Worm (Caenorhabditis elegans) whole organism, mixed stage, embryonic: Measurements from ENCODE around the gene Y66D12A.1.

Experiments used
- blmp-1 ChIP-seq: fragments of 150-350 bp; optimal IDR thresholded peaks from 2 replicates; lab custom pipeline; 2014; ENCODE audit warnings: missing biosample characterization, missing genetic modification characterization
- ceh-39 ChIP-seq: fragments of 150-350 bp; optimal IDR thresholded peaks from 2 replicates; lab custom pipeline; 2014; ENCODE audit warnings: missing biosample characterization, missing genetic modification characterization
- ceh-43 ChIP-seq: fragments of 200-800 bp; sonication (Bioruptor generic); optimal IDR thresholded peaks from 2 replicates; lab custom pipeline; 2018; ENCODE audit warnings: mild to moderate bottlenecking, missing genetic modification characterization, moderate library complexity, missing compliant biosample characterization
- ceh-83 ChIP-seq: fragments of 200-800 bp; sonication (Bioruptor generic); optimal IDR thresholded peaks from 2 replicates; lab custom pipeline; 2018; ENCODE audit warnings: mild to moderate bottlenecking, missing genetic modification characterization, missing compliant biosample characterization
- ces-1 ChIP-seq: fragments of 150-350 bp; optimal IDR thresholded peaks from 2 replicates; lab custom pipeline; 2014; ENCODE audit warnings: missing biosample characterization, missing genetic modification reagents, missing genetic modification characterization
- cnd-1 ChIP-seq: fragments of 200-800 bp; sonication (Bioruptor generic); optimal IDR thresholded peaks from 2 replicates; lab custom pipeline; 2018; ENCODE audit warnings: mild to moderate bottlenecking, missing genetic modification characterization, missing compliant biosample characterization
- drap-1 ChIP-seq: fragments of 200-800 bp; sonication (Bioruptor generic); optimal IDR thresholded peaks from 3 replicates; lab custom pipeline; 2018; ENCODE audit warnings: mild to moderate bottlenecking, missing genetic modification characterization, missing compliant biosample characterization
- elt-3 ChIP-seq: fragments of 150-350 bp; optimal IDR thresholded peaks from 2 replicates; lab custom pipeline; 2014; ENCODE audit warnings: missing biosample characterization, missing genetic modification characterization
- flh-1 ChIP-seq: fragments of 200-800 bp; sonication (Bioruptor generic); optimal IDR thresholded peaks from 2 replicates; lab custom pipeline; 2018; ENCODE audit warnings: mild to moderate bottlenecking, missing genetic modification characterization, moderate library complexity, missing compliant biosample characterization
- ham-2 ChIP-seq: fragments of 200-800 bp; sonication (Bioruptor generic); optimal IDR thresholded peaks from 2 replicates; lab custom pipeline; 2018; ENCODE audit warnings: mild to moderate bottlenecking, missing genetic modification characterization, missing compliant biosample characterization
- hlh-1 ChIP-seq: fragments of 150-350 bp; optimal IDR thresholded peaks from 2 replicates; lab custom pipeline; 2014; ENCODE audit warnings: missing biosample characterization, missing genetic modification reagents, missing genetic modification characterization
- lin-13 ChIP-seq: fragments of 150-350 bp; optimal IDR thresholded peaks from 2 replicates; lab custom pipeline; 2014; ENCODE audit warnings: missing biosample characterization, missing genetic modification characterization
- lin-32 ChIP-seq: fragments of 200-800 bp; sonication (Bioruptor generic); optimal IDR thresholded peaks from 2 replicates; lab custom pipeline; 2018; ENCODE audit warnings: mild to moderate bottlenecking, missing genetic modification characterization, missing compliant biosample characterization
- lsy-2 ChIP-seq: fragments of 150-350 bp; optimal IDR thresholded peaks from 2 replicates; lab custom pipeline; 2014; ENCODE audit warnings: missing biosample characterization, missing genetic modification characterization
- mab-5 ChIP-seq: fragments of 150-350 bp; optimal IDR thresholded peaks from 2 replicates; lab custom pipeline; 2014; ENCODE audit warnings: missing biosample characterization, missing genetic modification characterization
- mep-1 ChIP-seq: fragments of 150-350 bp; optimal IDR thresholded peaks from 2 replicates; lab custom pipeline; 2017; ENCODE audit warnings: missing biosample characterization, missing genetic modification reagents, missing genetic modification characterization, inconsistent platforms
- mls-2 ChIP-seq: sonication (generic microtip); optimal IDR thresholded peaks from 2 replicates; lab custom pipeline; 2016; ENCODE audit warnings: mild to moderate bottlenecking, missing genetic modification characterization, moderate library complexity, missing compliant biosample characterization
- nhr-12 ChIP-seq: fragments of 150-350 bp; optimal IDR thresholded peaks from 2 replicates; lab custom pipeline; 2014; ENCODE audit warnings: missing biosample characterization, missing genetic modification characterization
- nhr-2 ChIP-seq: fragments of 150-350 bp; optimal IDR thresholded peaks from 2 replicates; lab custom pipeline; 2014; ENCODE audit warnings: missing biosample characterization, missing genetic modification characterization
- nhr-237 ChIP-seq: fragments of 150-350 bp; optimal IDR thresholded peaks from 2 replicates; lab custom pipeline; 2014; ENCODE audit warnings: missing biosample characterization, missing genetic modification characterization
- nhr-28 ChIP-seq: fragments of 150-350 bp; optimal IDR thresholded peaks from 2 replicates; lab custom pipeline; 2014; ENCODE audit warnings: missing biosample characterization, missing genetic modification characterization
- nhr-76 ChIP-seq: sonication (generic microtip); optimal IDR thresholded peaks from 2 replicates; lab custom pipeline; 2017; ENCODE audit warnings: missing biosample characterization, missing genetic modification characterization
- snpc-4 ChIP-seq: fragments of 150-350 bp; optimal IDR thresholded peaks from 2 replicates; lab custom pipeline; 2014; ENCODE audit warnings: missing biosample characterization, missing genetic modification characterization
- tbx-8 ChIP-seq: fragments of 200-800 bp; sonication (Bioruptor generic); optimal IDR thresholded peaks from 2 replicates; lab custom pipeline; 2018; ENCODE audit warnings: mild to moderate bottlenecking, missing genetic modification characterization, moderate library complexity, missing compliant biosample characterization
- unc-120 ChIP-seq: sonication (generic microtip); optimal IDR thresholded peaks from 2 replicates; lab custom pipeline; 2017; ENCODE audit warnings: missing genetic modification characterization, missing compliant biosample characterization; ENCODE audit not compliant: poor library complexity, severe bottlenecking
- unc-62 ChIP-seq: fragments of 150-350 bp; optimal IDR thresholded peaks from 2 replicates; lab custom pipeline; 2014; ENCODE audit warnings: missing biosample characterization, missing genetic modification reagents, missing genetic modification characterization
- zip-8 ChIP-seq: fragments of 150-350 bp; optimal IDR thresholded peaks from 2 replicates; lab custom pipeline; 2014; ENCODE audit warnings: missing biosample characterization, missing genetic modification characterization
- ztf-11 ChIP-seq: fragments of 150-350 bp; optimal IDR thresholded peaks from 2 replicates; lab custom pipeline; 2014; ENCODE audit warnings: missing biosample characterization, missing genetic modification characterization

Gene Y66D12A.1

DNA sequence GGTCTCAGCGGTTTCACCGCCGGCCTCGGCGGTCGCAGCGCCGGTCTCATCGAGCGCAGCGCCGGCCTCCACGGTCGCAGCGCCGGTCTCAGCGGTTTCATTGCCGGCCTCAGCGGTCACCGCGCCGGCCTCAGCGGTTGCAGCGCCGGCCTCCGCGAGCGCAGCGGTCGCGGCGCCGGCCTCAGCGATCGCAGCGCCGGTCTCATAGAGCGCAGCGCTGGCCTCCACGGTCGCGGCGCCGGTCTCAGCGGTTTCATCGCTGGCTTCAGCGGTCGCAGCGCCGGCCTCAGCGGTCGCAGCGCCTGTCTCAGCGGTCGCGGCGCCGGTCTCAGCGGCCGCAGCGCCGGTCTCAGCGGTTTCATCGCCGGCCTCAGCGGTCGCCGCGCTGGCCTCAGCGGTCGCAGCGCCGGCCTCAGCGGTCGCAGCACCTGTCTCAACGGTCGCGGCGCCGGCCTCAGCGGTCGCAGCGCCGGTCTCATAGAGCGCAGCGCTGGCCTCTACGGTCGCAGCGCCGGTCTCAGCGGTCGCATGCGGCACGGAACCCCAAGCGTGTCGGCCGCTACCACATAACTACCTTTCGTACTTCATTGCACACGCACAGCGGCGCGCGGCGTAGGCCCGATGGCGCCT is 3.8 kb downstream of the Y66D12A.1 start:
- TF ChIP-seq tbx-8 (GFP tag; lab: Kevin White, UChicago) (no peak), mep-1 (tag; lab: Kevin White, UChicago) (no peak), drap-1 (GFP tag; lab: Kevin White, UChicago) (no peak), mab-5 (tag; lab: Kevin White, UChicago) (no peak), elt-3 (tag; lab: Kevin White, UChicago) (no peak)

ce11 chrIII:11612371-11612770 is 4.4 kb downstream of the Y66D12A.1 start, which contains the start of the genes Y66A7A.9 and Y66A7A.4:
Y66A7A.9 (minus strand) TSS chrIII:11612471.
Y66A7A.4 (plus strand) TSS chrIII:11612607.
- no peak for TF ChIP-seq mls-2
- no peak for TF ChIP-seq mab-5 (tag; lab: Kevin White, UChicago)
- no peak for TF ChIP-seq lsy-2 (tag; lab: Kevin White, UChicago)
- TF ChIP-seq lin-32 (GFP tag; lab: Kevin White, UChicago), result no peak
- TF ChIP-seq ztf-11 (tag; lab: Kevin White, UChicago), result no peak
- no peak for TF ChIP-seq nhr-2 (tag; lab: Kevin White, UChicago)
- TF ChIP-seq nhr-237 (tag; lab: Kevin White, UChicago), result no peak
- no peak for TF ChIP-seq nhr-28 (tag; lab: Kevin White, UChicago)
- TF ChIP-seq lin-13, result no peak
- no peak for TF ChIP-seq unc-62
- no peak for TF ChIP-seq mep-1 (tag; lab: Kevin White, UChicago)
- TF ChIP-seq snpc-4 (tag; lab: Kevin White, UChicago), result no peak

- TF ChIP-seq ceh-39 (tag; lab: Kevin White, UChicago), result peak; percentile 55
- no peak for TF ChIP-seq tbx-8 (GFP tag; lab: Kevin White, UChicago)
Measured at ce11 chrIII:11614874-11615273, 6.9 kb downstream of the Y66D12A.1 start.

DNA sequence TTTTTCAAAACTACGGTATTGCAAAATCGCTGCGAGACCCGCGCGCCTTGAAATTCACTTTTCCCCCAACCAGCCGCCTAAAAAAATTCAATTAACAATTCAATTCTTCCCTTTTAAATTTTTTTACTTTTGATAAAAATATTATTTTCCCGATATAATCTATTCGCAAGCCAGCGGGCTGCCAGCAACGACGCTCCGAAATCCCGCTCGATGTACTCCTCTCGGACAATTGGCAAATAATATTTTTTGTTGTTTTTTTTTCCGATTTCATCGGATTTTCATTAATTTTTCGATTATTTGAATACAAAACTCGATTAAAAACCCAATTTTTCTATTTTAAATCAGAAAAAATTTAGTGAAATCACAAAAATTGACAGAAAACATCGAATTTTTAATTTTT is 7.8 kb downstream of the Y66D12A.1 start:
- TF ChIP-seq hlh-1 (tag; lab: Kevin White, UChicago), result no peak
- no peak for TF ChIP-seq lin-13
- TF ChIP-seq ceh-83 (GFP tag; lab: Kevin White, UChicago), result no peak
- no peak for TF ChIP-seq nhr-76
- no peak for TF ChIP-seq nhr-12 (tag; lab: Kevin White, UChicago)
- TF ChIP-seq drap-1 (GFP tag; lab: Kevin White, UChicago), result no peak
- TF ChIP-seq cnd-1, result no peak
- no peak for TF ChIP-seq ham-2 (GFP tag; lab: Kevin White, UChicago)
- no peak for TF ChIP-seq unc-120 (tag; lab: Kevin White, UChicago)
- no peak for TF ChIP-seq ces-1 (GFP tag; lab: Kevin White, UChicago)
- TF ChIP-seq nhr-2 (tag; lab: Kevin White, UChicago), result no peak

DNA sequence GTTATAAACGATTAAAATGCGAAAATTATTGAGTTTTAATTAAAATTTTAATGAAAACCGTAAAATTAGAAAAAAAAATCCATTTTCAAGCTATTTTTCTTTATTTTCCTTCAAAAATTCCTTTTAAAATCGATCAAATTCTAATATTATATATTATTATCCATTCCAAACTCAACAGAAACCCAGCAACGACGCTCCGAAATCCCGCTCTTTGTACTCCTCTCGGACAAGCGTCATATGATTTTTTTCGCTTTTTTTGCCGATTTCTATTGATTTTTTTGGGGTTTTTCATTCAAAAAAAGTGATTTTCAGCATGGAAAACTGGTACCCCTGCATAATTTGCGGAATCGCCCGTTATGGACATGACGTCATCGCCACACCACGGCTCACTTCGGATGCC is 8.5 kb downstream of the Y66D12A.1 start, which contains the start of gene ceh-91:
Gene ceh-91, plus strand, starts transcription at position 301 of the 400 bp plus-strand sequence.
- TF ChIP-seq nhr-237 (tag; lab: Kevin White, UChicago) (no peak), nhr-76 (no peak), ceh-43 (GFP tag; lab: Kevin White, UChicago) (no peak), zip-8 (tag; lab: Kevin White, UChicago) (peak; percentile 11), ham-2 (GFP tag; lab: Kevin White, UChicago) (no peak), flh-1 (GFP tag; lab: Kevin White, UChicago) (no peak)

DNA sequence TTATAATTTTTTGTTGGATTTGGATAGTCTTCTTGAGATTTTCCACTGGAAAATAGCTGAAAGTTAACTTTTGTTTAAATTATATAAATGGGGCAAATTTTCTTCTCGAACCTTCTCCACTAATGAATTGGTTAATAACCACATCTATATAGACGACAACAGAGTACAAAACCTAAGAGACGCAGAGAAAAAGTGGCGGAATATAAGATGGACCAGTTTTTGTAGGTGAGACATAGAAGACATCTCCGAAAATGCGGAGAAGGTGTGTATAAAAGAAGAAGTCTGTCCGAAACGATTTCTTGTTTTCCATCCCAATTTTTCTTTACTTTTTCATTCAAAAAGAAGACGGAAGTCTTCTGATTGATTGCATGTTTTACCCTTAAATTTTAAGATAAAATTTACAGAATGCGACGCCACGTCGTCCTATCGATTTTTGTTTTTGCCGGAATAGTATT is 16.9 kb downstream of the Y66D12A.1 start, which contains the start of gene gly-8:
Gene gly-8, plus strand, starts transcription at position 405 of the 455 bp plus-strand sequence.
- TF ChIP-seq blmp-1 (tag; lab: Kevin White, UChicago) (no peak), zip-8 (tag; lab: Kevin White, UChicago) (no peak), lsy-2 (tag; lab: Kevin White, UChicago) (no peak), elt-3 (tag; lab: Kevin White, UChicago) (no peak), ztf-11 (tag; lab: Kevin White, UChicago) (no peak), ces-1 (GFP tag; lab: Kevin White, UChicago) (peak; percentile 13), flh-1 (GFP tag; lab: Kevin White, UChicago) (no peak)
- TF ChIP-seq, all 35 proteins: peak for 1
